Worm (Caenorhabditis elegans): ENCODE data around the gene unc-103.

DNA sequence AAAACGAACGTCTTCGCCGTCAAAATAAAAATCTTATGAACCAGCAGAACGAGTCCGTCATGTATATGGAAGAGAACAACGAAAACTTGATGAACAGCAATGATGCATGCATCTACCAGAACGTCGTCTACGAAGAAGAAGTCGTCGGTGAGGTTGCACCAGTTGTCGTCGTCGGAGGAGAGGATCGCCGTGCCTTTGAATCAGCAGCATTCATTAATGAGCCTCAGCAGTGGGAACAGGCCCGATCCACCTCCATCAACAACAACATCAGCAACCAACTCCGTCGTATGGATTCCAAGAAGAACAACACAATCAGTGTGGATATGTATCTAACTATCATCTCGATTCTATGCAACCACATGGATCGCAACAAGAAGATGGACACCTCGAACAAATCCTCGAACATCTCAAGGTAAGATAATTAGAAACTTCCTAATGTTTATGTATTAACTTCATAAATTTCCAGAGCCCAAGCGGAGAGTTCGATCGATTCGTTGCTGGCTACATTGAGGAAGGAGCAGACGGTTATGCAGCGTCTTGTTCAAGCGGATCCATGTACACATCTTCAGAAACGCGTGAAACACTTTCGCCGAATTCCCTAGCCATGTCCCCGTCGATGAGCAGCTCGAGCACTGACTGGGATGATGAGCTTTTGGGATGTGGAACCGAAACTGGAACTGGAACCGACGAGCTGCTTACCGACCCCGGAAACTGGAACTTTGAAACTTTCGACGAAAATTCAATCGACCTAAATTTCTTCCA lies 79.3 kb downstream of the unc-103 start:
- TF ChIP-seq scrt-1 (GFP tag; IDR thresholded peaks at IDR 0.05), result no peak
- no peak for TF ChIP-seq flt-1 (GFP tag; IDR thresholded peaks at IDR 0.05)
- no peak for TF ChIP-seq sea-1 (GFP tag; conservative IDR thresholded peaks at IDR 0.05)
- no peak for TF ChIP-seq hmbx-1 (tag; optimal IDR thresholded peaks at IDR 0.05)
- TF ChIP-seq B0310.2 (tag; optimal IDR thresholded peaks at IDR 0.05), result no peak
- no peak for TF ChIP-seq tbx-37 (GFP tag; conservative IDR thresholded peaks at IDR 0.05)
- TF ChIP-seq aly-1 (tag; optimal IDR thresholded peaks at IDR 0.05), result no peak
- TF ChIP-seq ama-1 (optimal IDR thresholded peaks at IDR 0.05), result no peak
- TF ChIP-seq ets-7 (tag; optimal IDR thresholded peaks at IDR 0.05), result no peak
- TF ChIP-seq tra-4 (tag; optimal IDR thresholded peaks at IDR 0.05), result no peak
- TF ChIP-seq tbx-11 (GFP tag; IDR thresholded peaks at IDR 0.05), result no peak
- TF ChIP-seq hnd-1 (tag; optimal IDR thresholded peaks at IDR 0.05), result no peak

All from whole organism, early embryonic.